Worm (Caenorhabditis elegans) whole organism, L4/young adult: ENCODE data around the gene C17C3.6.

Source experiments
- W03F9.2 ChIP-seq: fragments of 150-350 bp; optimal IDR thresholded peaks from 2 replicates; lab custom pipeline; 2014; ENCODE audit warnings: missing biosample characterization, missing genetic modification characterization
- dao-5 ChIP-seq: sonication (generic microtip); optimal IDR thresholded peaks from 2 replicates; lab custom pipeline; 2016; ENCODE audit warnings: missing genotype, missing genetic modification characterization, moderate library complexity, missing compliant biosample characterization
- him-1 ChIP-seq: sonication (generic microtip); optimal IDR thresholded peaks from 2 replicates; lab custom pipeline; 2016; ENCODE audit warnings: missing genotype, missing genetic modification reagents, missing genetic modification characterization, missing compliant biosample characterization

C17C3.6 gene

DNA sequence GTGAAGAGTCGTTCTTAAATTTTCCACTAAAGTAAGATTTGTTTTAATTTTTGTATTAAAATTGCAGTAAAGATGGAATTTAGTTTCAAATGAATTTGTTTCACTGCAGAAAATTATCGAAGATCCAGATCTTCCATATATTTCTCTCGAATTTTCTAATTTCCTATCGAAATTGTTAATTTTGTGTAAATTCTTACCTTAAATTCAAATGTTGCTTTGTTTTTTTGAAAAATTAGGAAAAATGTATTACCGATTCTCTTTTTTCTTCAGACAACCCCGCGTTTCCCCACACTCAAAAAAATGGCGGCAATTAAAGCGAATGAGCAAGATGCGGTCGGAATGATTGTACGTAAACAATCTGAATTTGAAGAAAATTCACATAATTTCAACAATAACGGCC, at the start of gene C17C3.6:
Gene C17C3.6 (plus strand): TSS at position 301 of the 400 bp plus-strand sequence.
- no peak for TF ChIP-seq dao-5 (tag; lab: Kevin White, UChicago)
- no peak for TF ChIP-seq him-1 (tag; lab: Kevin White, UChicago)
- no peak for TF ChIP-seq W03F9.2 (tag; lab: Kevin White, UChicago)

DNA sequence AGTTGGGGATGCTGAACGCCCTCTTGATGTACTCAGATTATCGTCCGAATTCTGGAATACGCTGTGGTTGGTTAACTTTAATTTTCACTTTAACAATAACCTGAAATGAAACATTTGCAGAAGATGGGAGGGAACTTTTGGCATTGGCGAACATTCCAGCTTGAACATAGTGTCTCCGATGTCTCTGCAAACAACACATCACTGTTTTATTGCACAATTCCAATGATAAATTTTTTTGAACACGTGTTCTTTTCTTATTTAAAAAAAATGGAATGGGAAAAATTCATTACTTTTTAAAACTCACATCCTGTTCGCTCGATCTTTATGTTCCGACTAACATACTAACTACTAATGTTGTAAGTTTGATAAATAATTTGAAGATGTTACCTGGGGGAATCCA, 49.4 kb upstream of the C17C3.6 start, which contains the start of gene fzy-1:
Gene fzy-1 (plus strand): TSS at position 301 of the 400 bp plus-strand sequence.
- TF ChIP-seq him-1 (tag; lab: Kevin White, UChicago) (no peak), W03F9.2 (tag; lab: Kevin White, UChicago) (no peak), dao-5 (tag; lab: Kevin White, UChicago) (no peak)

DNA sequence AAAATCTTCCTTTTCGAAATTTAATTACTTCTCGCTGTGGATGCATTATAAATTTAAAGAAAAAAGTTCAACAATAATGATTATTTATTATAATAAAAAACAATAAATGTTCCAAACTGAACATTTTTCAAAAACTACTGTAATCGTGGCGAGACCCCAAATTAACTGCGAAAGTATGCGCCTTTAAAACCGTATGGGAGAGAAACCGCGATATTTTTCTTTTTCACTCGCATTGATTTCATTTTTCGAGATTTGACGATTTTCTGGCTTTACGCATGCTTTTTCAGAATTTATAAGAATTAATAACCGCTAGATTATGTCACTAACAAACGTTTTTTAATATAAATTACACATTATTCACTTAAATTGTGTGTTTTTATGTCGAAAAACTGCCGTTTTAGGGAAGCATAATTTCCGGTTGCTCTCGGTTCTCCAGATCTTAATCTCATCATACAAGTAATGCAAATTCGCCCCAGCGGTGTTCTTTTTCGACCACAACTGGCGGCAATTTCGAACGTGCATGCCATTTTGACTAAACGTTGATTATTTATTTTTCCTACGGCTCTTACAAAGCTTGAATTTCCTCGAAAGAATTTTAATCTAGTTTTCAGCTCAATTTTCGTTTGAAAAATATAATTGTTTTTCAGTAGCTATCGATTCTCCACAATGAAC, 48.7 kb upstream of the C17C3.6 start, which contains the start of gene F12A10.8:
Gene F12A10.8 (minus strand): TSS at position 79 of the 672 bp plus-strand sequence.
- TF ChIP-seq W03F9.2 (tag; lab: Kevin White, UChicago), result no peak
- TF ChIP-seq dao-5 (tag; lab: Kevin White, UChicago), result no peak
- no peak for TF ChIP-seq him-1 (tag; lab: Kevin White, UChicago)

DNA sequence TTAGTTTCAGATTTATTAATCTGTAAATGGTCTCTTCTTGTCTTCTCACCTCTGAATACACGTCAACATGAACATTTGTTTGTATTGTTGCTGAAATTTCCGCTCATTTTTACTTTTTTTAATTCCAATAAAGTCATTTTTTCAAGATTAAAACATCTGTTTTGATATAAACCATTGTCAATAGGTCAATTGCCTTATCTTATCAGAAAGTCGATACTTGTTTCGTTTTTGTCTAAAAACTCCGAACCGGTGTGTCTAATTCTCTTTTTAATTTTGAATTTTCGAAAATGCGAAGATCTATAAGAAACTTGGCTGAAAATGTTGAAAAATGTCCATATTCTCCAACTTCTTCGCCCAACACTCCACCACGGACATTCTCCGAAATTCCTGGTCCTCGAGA, 46.1 kb upstream of the C17C3.6 start, which contains the start of gene cyp-44A1:
Gene cyp-44A1 (plus strand): TSS at position 285 of the 400 bp plus-strand sequence.
- no peak for TF ChIP-seq him-1 (tag; lab: Kevin White, UChicago)
- TF ChIP-seq dao-5 (tag; lab: Kevin White, UChicago), result no peak
- no peak for TF ChIP-seq W03F9.2 (tag; lab: Kevin White, UChicago)

DNA sequence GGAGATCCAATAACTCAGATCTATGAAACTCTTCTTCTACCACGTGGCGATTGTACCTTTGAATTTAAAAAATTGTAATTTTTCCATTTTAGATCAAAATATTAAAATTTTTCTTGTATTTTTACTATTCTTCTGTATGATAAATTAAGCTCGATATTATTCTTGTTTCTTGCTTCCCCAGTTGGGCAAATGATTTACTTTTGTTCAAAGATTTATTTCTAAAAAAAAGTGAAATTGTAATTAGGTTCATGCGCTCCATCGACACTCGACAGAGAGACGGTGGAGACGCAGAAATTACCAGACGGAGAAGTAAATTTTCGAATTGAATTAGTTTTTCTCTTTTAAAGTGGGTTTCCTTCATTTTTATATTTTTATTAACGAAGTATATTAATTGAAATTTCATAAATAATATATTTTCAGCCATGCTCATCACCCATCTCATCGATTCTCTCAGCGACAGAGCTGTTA, 44.0 kb upstream of the C17C3.6 start, which contains the start of gene npp-24:
Gene npp-24 (plus strand): TSS at position 51 of the 468 bp plus-strand sequence.
- no peak for TF ChIP-seq him-1 (tag; lab: Kevin White, UChicago)
- TF ChIP-seq W03F9.2 (tag; lab: Kevin White, UChicago), result no peak
- no peak for TF ChIP-seq dao-5 (tag; lab: Kevin White, UChicago)

DNA sequence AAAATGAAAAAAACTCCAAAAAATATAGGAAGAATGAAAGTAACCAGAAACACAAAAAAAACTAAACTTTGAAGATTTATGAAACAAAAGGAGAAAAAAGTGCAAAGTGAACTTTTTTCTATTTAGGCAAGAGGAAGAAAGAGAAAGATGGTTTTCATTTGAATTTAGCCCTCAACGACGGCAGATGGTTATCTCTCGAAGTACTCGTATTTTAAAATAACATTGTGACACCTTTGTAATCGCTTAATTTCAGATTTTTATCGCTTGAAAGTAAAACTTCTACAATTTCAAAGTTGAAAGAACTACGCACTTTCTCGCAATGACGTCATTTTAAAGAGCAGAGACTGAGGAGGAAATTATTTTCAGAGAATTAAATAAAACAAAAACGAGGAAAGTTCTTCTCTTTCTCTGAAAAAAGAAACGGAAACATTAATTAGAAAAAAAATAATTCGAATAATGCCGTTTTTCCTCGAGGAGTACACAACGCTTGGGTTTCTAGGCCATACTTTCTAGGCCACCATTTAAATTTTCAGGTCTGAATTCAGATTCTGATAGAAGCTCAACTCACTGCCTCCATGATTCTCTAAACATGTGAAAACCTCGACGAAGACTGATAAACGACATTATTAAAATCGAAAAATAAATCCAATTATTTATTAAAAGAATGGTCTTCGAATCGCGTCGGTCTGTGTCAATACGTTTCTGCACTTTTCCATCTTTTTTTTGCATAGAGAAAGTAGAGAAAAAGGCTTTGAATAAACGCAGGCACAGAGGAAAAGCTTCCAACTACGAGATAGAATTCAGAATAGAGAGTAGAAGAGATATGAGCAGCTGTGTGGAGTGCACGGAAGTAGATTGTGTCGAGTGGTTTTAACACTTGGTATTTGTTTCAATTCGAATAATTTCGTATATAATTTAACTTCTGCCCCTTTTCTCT, 38.2 kb upstream of the C17C3.6 start:
- no peak for TF ChIP-seq W03F9.2 (tag; lab: Kevin White, UChicago)
- TF ChIP-seq dao-5 (tag; lab: Kevin White, UChicago), result no peak
- no peak for TF ChIP-seq him-1 (tag; lab: Kevin White, UChicago)

DNA sequence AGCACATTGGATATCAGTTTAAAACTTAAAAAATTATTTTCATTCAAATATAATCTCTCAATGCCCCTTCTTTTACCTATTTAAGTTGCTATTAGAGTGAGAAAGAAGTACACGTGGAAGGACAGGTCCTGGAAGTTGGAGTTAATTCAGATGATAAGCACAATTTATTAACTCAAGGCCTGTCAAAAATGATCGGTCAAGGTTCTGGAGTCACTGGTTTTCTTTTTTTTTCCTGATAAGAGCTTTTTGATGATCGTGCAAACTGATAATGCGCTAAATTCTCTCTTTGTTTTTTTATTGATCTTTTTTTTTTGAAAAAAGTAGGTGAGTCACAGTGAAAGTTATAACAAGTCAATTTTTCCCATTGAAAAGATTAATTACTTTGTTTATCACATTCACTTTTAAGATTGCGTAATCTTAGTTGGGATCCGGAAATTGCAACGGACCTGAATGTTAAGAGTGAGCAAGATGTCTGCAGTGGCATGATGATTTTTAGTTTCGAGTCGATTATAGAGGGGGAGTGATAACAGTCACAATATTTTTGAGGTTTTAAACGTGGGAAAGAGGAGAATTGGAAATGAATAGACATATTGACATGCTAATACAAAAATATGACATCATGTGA, 37.3 kb upstream of the C17C3.6 start:
- TF ChIP-seq him-1 (tag; lab: Kevin White, UChicago) (no peak), dao-5 (tag; lab: Kevin White, UChicago) (no peak), W03F9.2 (tag; lab: Kevin White, UChicago) (no peak)

DNA sequence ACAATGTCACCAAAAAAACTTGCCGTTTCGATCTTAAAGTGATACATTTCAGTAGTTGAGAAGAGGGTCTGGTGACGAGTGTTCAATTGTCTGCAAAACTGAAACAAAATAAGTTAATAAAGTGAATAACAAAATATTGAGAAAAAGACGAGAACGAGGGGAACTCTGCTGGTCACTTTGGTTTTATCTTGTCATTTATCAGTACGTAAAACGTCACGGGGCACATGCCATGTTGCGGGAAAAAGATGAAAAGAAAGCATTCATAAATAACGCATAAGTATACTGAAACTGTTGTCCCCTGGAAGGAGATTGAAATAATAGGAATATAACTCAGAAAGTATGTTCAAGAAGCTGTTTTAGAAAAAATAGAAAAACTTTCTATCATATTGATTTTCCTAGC, 35.0 kb upstream of the C17C3.6 start, which contains the start of gene sahd-1:
Gene sahd-1 (minus strand): TSS at position 100 of the 400 bp plus-strand sequence.
- TF ChIP-seq W03F9.2 (tag; lab: Kevin White, UChicago) (no peak), him-1 (tag; lab: Kevin White, UChicago) (no peak)

DNA sequence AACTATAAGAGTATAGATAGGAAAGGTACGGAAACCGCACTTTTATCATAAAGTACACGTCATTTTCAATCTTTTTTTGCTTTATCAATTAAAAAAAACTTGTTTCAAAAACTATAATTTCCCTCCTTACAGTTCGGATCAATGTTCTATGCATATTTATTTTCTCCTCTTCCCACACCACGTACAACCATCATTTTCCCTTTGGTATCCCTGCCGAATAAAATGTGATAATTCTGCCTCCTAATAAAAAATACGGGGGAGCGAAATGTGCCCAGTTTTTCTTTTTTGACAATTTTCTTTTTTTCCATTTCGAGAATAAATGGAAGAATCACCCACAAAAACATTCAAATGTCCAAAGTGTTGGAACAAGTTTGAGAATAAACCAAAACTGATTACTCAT, 34.3 kb upstream of the C17C3.6 start, which contains the start of gene ZK177.3:
Gene ZK177.3 (plus strand): TSS at position 301 of the 400 bp plus-strand sequence.
- no peak for TF ChIP-seq dao-5 (tag; lab: Kevin White, UChicago)
- TF ChIP-seq him-1 (tag; lab: Kevin White, UChicago), result no peak
- no peak for TF ChIP-seq W03F9.2 (tag; lab: Kevin White, UChicago)

DNA sequence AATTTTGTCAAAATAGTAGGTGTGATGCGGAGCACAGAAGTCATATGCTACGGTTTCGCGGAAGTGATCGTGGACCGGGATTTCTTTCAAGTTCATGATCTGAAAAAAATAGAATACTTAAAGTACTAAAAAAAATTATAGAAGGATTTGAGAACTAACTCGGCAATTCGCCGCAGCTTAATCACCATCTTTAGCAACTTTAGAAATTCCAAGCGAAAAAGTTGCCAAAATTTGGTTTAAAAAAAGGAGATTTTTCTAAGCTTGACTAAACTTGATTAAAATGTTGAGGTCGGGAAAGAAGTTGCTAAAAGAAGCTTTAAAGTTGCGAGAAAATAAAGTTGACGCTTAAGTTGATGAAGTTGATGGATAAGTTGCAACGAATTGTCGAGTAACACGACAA, 32.2 kb upstream of the C17C3.6 start, which contains the start of gene ZK177.9:
Gene ZK177.9 (minus strand): TSS at position 101 of the 400 bp plus-strand sequence.
- TF ChIP-seq him-1 (tag; lab: Kevin White, UChicago) (no peak), W03F9.2 (tag; lab: Kevin White, UChicago) (no peak), dao-5 (tag; lab: Kevin White, UChicago) (no peak)

DNA sequence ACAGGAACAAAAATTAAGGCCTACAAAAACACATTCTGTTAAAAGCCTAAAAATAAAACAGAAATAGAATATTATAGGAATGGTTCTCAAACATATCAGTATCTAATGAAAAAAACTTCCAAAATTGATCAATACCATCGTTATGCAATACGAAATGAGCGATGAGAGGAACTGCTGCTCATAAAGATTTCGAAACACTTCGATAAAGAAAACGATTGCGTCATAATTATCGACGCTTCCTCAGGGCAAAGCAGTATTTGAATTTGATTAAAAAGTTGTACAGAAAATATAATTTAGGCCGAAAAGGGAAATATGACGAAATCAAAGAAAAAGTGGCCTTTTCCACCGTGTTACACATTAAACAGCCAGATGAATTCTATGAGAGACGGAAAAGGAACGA, 31.8 kb upstream of the C17C3.6 start:
- TF ChIP-seq dao-5 (tag; lab: Kevin White, UChicago) (no peak), W03F9.2 (tag; lab: Kevin White, UChicago) (no peak), him-1 (tag; lab: Kevin White, UChicago) (no peak)

DNA sequence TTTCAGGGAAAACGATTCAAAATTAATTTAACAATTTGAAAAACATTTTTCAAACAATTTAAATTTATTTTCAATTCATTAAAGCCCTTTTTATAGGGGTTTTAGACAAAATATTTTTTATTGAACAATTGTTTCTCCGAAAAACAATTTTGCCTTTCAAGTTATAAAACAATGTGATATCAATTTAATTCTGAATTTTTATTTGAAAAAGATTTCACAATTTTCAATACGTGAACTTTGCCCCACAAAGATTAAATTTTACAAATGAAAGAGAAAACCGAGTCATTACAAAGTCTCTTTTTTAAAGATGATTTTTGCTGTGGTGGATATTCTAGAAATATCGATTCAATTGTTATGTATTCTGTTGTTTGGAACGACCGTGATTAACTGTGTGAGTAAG, 30.9 kb upstream of the C17C3.6 start, which contains the start of gene ZK177.2:
Gene ZK177.2 (plus strand): TSS at position 301 of the 400 bp plus-strand sequence.
- no peak for TF ChIP-seq dao-5 (tag; lab: Kevin White, UChicago)
- no peak for TF ChIP-seq W03F9.2 (tag; lab: Kevin White, UChicago)
- TF ChIP-seq him-1 (tag; lab: Kevin White, UChicago), result no peak
